Fruit fly (Drosophila melanogaster) whole organism, pupa: ENCODE data around the gene CG1309.

ENCODE experiments used
- CG10348 ChIP-seq: fragments of 200-800 bp; sonication (Bioruptor generic); IDR thresholded peaks from 2 replicates; pipeline ENCODE4 v1.3.6; 2022; ENCODE audit warnings: missing biosample characterization, missing genetic modification characterization
- CG12605 ChIP-seq: fragments of 200-800 bp; sonication (Bioruptor generic); IDR thresholded peaks from 2 replicates; pipeline ENCODE4 v1.3.6; 2022; ENCODE audit warnings: missing biosample characterization, missing genetic modification characterization
- CG13204 ChIP-seq: fragments of 200-800 bp; sonication (Bioruptor generic); optimal IDR thresholded peaks from 2 replicates; lab custom pipeline; 2018; ENCODE audit warnings: missing biosample characterization, mild to moderate bottlenecking, missing genetic modification characterization, moderate library complexity
- CG14655 ChIP-seq: fragments of 200-800 bp; sonication (Bioruptor generic); optimal IDR thresholded peaks from 3 replicates; lab custom pipeline; 2017; ENCODE audit warnings: mild to moderate bottlenecking, missing biosample characterization, missing genetic modification reagents, missing genetic modification characterization
- CG15710 ChIP-seq: fragments of 200-800 bp; sonication (Bioruptor generic); optimal IDR thresholded peaks from 2 replicates; lab custom pipeline; 2018; ENCODE audit warnings: missing biosample characterization, mild to moderate bottlenecking, missing genetic modification characterization, moderate library complexity
- CG17806 ChIP-seq: fragments of 200-800 bp; sonication (Bioruptor generic); optimal IDR thresholded peaks from 2 replicates; lab custom pipeline; 2018; ENCODE audit warnings: missing biosample characterization, mild to moderate bottlenecking, missing genetic modification characterization, moderate library complexity
- CG32121 ChIP-seq: fragments of 200-800 bp; sonication (Bioruptor generic); IDR thresholded peaks from 2 replicates; pipeline ENCODE4 v1.3.6; 2022; ENCODE audit warnings: missing biosample characterization, missing genetic modification characterization
- CG34367 ChIP-seq: fragments of 200-800 bp; sonication (Bioruptor generic); optimal IDR thresholded peaks from 2 replicates; lab custom pipeline; 2018; ENCODE audit warnings: missing biosample characterization, mild to moderate bottlenecking, missing genetic modification characterization
- CG4496 ChIP-seq: fragments of 200-800 bp; sonication (Bioruptor generic); IDR thresholded peaks from 3 replicates; pipeline ENCODE4 v1.3.6; 2022; ENCODE audit warnings: missing biosample characterization, missing genetic modification characterization
- CG8159 ChIP-seq: fragments of 200-800 bp; sonication (Bioruptor generic); optimal IDR thresholded peaks from 3 replicates; lab custom pipeline; 2018; ENCODE audit warnings: missing biosample characterization, mild to moderate bottlenecking, missing genetic modification characterization, moderate library complexity
- CG8301 ChIP-seq: fragments of 200-800 bp; sonication (Bioruptor generic); optimal IDR thresholded peaks from 2 replicates; lab custom pipeline; 2018; ENCODE audit warnings: missing biosample characterization, mild to moderate bottlenecking, missing genetic modification characterization
- CG9948 ChIP-seq: fragments of 200-800 bp; sonication (Bioruptor generic); optimal IDR thresholded peaks from 2 replicates; lab custom pipeline; 2018; ENCODE audit warnings: missing biosample characterization, mild to moderate bottlenecking, missing genetic modification characterization, moderate library complexity
- D1 ChIP-seq: fragments of 200-800 bp; sonication (Bioruptor generic); optimal IDR thresholded peaks from 2 replicates; lab custom pipeline; 2018; ENCODE audit warnings: missing biosample characterization, mild to moderate bottlenecking, missing genetic modification characterization, moderate library complexity
- EcR ChIP-seq: fragments of 200-800 bp; sonication (Bioruptor generic); optimal IDR thresholded peaks from 3 replicates; lab custom pipeline; 2019; ENCODE audit warnings: missing biosample characterization, missing genetic modification characterization, mild to moderate bottlenecking, moderate library complexity, missing genetic modification reagents
- Ets98B ChIP-seq: fragments of 200-800 bp; sonication (Bioruptor generic); IDR thresholded peaks from 2 replicates; pipeline ENCODE4 v1.3.6; 2022; ENCODE audit warnings: missing biosample characterization, missing genetic modification characterization
- Pif1A ChIP-seq: fragments of 200-800 bp; sonication (Bioruptor generic); optimal IDR thresholded peaks from 3 replicates; lab custom pipeline; 2016; ENCODE audit warnings: missing biosample characterization, missing genetic modification characterization
- Pif1B ChIP-seq: fragments of 200-800 bp; sonication (Bioruptor generic); optimal IDR thresholded peaks from 3 replicates; lab custom pipeline; 2016; ENCODE audit warnings: missing biosample characterization, missing genetic modification characterization
- Snoo ChIP-seq: fragments of 200-800 bp; sonication (Bioruptor generic); optimal IDR thresholded peaks from 3 replicates; lab custom pipeline; 2017; ENCODE audit warnings: missing biosample characterization, mild to moderate bottlenecking, missing genetic modification characterization, inconsistent platforms
- fd96Ca ChIP-seq: fragments of 200-800 bp; sonication (Bioruptor generic); IDR thresholded peaks from 3 replicates; pipeline ENCODE4 v1.3.6; 2022; ENCODE audit warnings: missing biosample characterization, missing genetic modification characterization
- gl ChIP-seq: fragments of 200-800 bp; sonication (Bioruptor generic); optimal IDR thresholded peaks from 2 replicates; lab custom pipeline; 2018; ENCODE audit warnings: missing biosample characterization, mild to moderate bottlenecking, missing genetic modification characterization
- rn ChIP-seq: fragments of 200-800 bp; sonication (Bioruptor generic); IDR thresholded peaks from 2 replicates; pipeline ENCODE4 v1.3.6; 2022; ENCODE audit warnings: missing biosample characterization, missing genetic modification characterization

Gene CG1309

dm6 chr3L:4282627-4283026 is 23.4 kb downstream of the CG1309 start, which contains the start of gene CG11583:
CG11583 (minus strand) TSS chr3L:4282817.
- TF ChIP-seq CG4496 (GFP tag; lab: Robert Waterston, UW) (0 out of 3 replicates have a peak, but pooled peaks have one; percentile 31), CG9948 (tag; lab: Kevin White, UChicago) (no peak)

dm6 chr3L:4283428-4284089 is 24.3 kb downstream of the CG1309 start, which contains the start of the genes srw and CG1316:
srw (minus strand) TSS chr3L:4283478.
CG1316 (plus strand) TSS chr3L:4283851.
- no peak for TF ChIP-seq CG10348 (GFP tag; lab: Robert Waterston, UW)
- no peak for TF ChIP-seq gl
- no peak for TF ChIP-seq CG15710 (tag; lab: Kevin White, UChicago)
- no peak for TF ChIP-seq EcR (GFP tag; lab: Kevin White, UChicago)
- no peak for TF ChIP-seq rn (GFP tag; lab: Robert Waterston, UW)
- TF ChIP-seq fd96Ca (GFP tag; lab: Robert Waterston, UW), result no peak
- TF ChIP-seq CG17806 (tag; lab: Kevin White, UChicago), result no peak
- TF ChIP-seq CG4496 (GFP tag; lab: Robert Waterston, UW), result peak; percentile 11; the same call in 1 of the 3 replicates
- no peak for TF ChIP-seq Ets98B
- peak; percentile 4 for TF ChIP-seq Snoo

DNA sequence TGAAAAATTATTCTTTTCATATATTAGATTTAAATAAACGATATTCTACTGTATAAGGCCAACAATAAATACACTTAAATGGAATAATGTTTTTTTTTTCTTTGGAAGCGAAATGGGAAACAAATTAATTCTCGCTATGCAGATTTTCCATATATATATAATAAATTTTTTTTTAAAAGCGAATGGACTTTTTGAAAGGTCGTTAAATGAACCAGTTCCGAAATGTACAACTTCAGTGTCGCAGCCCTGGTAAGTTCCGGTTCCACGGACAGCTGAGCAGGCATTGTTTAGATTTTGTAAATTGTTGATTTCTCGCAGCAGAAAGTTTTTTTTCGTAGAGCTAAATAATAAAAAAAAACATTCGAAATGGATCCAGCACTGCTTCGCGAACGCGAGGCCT is 27.6 kb downstream of the CG1309 start, which contains the start of gene TfIIEbeta:
Gene TfIIEbeta (plus strand): TSS at position 255 of the 400 bp plus-strand sequence.
- TF ChIP-seq Ets98B, result peak; percentile 65
- peak; percentile 14; the same call in 1 of the 2 replicates for TF ChIP-seq CG32121 (GFP tag; lab: Robert Waterston, UW)
- no peak for TF ChIP-seq CG34367 (tag; lab: Kevin White, UChicago)
- TF ChIP-seq EcR (GFP tag; lab: Kevin White, UChicago), result peak; percentile 53
- TF ChIP-seq Pif1A (GFP tag; lab: Kevin White, UChicago), result no peak
- TF ChIP-seq CG8159 (tag; lab: Kevin White, UChicago), result no peak
- TF ChIP-seq CG17806 (tag; lab: Kevin White, UChicago), result peak; percentile 25
- no peak for TF ChIP-seq CG14655 (GFP tag; lab: Kevin White, UChicago)
- TF ChIP-seq CG4496 (GFP tag; lab: Robert Waterston, UW), result 0 out of 3 replicates have a peak, but pooled peaks have one; percentile 29
- no peak for TF ChIP-seq CG12605
- TF ChIP-seq Snoo, result no peak
- no peak for TF ChIP-seq rn (GFP tag; lab: Robert Waterston, UW)
- TF ChIP-seq, all 21 proteins: peak for 5

dm6 chr3L:4288591-4289056 is 29.4 kb downstream of the CG1309 start, which contains the start of gene Hexo1:
Hexo1 (plus strand) TSS chr3L:4288641.
- TF ChIP-seq CG9948 (tag; lab: Kevin White, UChicago), result peak; percentile 44
- TF ChIP-seq EcR (GFP tag; lab: Kevin White, UChicago), result peak; percentile 95
- TF ChIP-seq gl, result peak; percentile 40
- 0 out of 3 replicates have a peak, but pooled peaks have one; percentile 30 for TF ChIP-seq CG4496 (GFP tag; lab: Robert Waterston, UW)
- no peak for TF ChIP-seq Pif1A (GFP tag; lab: Kevin White, UChicago)
- TF ChIP-seq CG13204 (GFP tag; lab: Kevin White, UChicago), result no peak
- no peak for TF ChIP-seq CG10348 (GFP tag; lab: Robert Waterston, UW)
- TF ChIP-seq D1 (tag; lab: Kevin White, UChicago), result no peak
- TF ChIP-seq CG12605, result peak; percentile 58; the same call in 1 of the 2 replicates
- no peak for TF ChIP-seq fd96Ca (GFP tag; lab: Robert Waterston, UW)
- no peak for TF ChIP-seq rn (GFP tag; lab: Robert Waterston, UW)
- peak; percentile 65 for TF ChIP-seq Snoo
- TF ChIP-seq CG32121 (GFP tag; lab: Robert Waterston, UW), result peak; percentile 38; the same call in 1 of the 2 replicates
- no peak for TF ChIP-seq CG14655 (GFP tag; lab: Kevin White, UChicago)
- peak; percentile 49 for TF ChIP-seq CG17806 (tag; lab: Kevin White, UChicago)
- TF ChIP-seq CG15710 (tag; lab: Kevin White, UChicago), result peak; percentile 65
- peak; percentile 68 for TF ChIP-seq CG8159 (tag; lab: Kevin White, UChicago)
- peak; percentile 53 for TF ChIP-seq CG34367 (tag; lab: Kevin White, UChicago)
- TF ChIP-seq Ets98B, result peak; percentile 52
- peak; percentile 55 for TF ChIP-seq CG8301 (tag; lab: Kevin White, UChicago)
- no peak for TF ChIP-seq Pif1B (GFP tag; lab: Kevin White, UChicago)

DNA sequence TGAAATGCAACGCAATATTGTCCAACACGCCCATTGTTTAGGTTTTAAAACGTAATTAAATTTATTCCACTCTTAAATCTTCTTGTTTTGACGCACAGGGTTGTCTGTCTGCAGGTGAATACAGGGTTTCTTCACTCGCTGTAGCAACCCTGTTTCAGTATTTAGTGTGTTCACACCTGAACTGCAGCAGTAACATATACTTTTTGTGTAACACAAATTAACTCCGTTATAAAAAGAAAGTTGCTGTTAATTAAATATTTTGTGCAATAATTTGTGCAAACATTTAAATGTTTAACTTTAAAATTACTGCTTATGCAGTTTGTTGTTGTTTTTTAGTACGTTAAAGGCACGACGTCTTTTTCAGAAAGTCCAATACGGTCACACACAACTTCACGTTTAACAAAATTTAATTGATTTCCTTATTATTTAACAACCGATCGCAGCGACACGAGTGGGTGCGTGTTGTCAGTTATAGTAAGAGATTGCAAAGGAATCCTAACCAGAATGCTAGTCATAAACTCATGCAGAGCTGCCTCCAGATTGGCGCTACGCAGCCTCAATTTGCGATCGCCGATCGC is 33.0 kb downstream of the CG1309 start, which contains the start of the genes CG15012 and Fdx2:
Gene CG15012 (minus strand): TSS at position 127 of the 578 bp plus-strand sequence.
Gene Fdx2 (plus strand): TSS at position 363 of the 578 bp plus-strand sequence.
- TF ChIP-seq CG17806 (tag; lab: Kevin White, UChicago) (peak; percentile 7), CG14655 (GFP tag; lab: Kevin White, UChicago) (no peak), CG15710 (tag; lab: Kevin White, UChicago) (peak; percentile 16)

- no peak for TF ChIP-seq D1 (tag; lab: Kevin White, UChicago)
- 0 out of 3 replicates have a peak, but pooled peaks have one; percentile 12 for TF ChIP-seq CG4496 (GFP tag; lab: Robert Waterston, UW)
Observed at dm6 chr3L:4293304-4293703, 34.1 kb downstream of the CG1309 start.
